Worm (Caenorhabditis elegans): ENCODE data around the gene odr-1.

DNA sequence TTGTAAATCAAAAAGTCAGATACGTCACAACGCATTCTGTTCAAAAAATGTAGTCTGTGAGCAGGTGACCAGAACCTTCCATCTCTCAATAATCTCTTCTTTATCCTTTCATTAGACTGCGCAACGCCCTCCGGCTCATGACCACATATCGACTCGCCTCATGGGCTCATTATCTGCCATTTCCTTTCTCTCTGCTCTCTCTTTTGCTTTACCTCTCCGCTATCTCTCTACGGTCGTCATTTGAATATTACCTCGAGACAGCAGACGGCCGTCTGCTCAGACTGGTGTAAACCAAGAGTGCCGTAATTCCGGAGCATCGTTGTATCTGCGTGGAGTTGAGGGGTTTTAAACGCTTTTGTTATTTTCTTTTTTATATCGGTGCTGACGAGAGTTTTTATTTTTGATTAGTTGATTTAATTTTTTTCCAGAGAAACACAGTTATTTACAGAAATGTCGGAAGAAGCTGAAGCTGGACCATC lies 47.3 kb upstream of the odr-1 start, which contains the start of gene bra-1:
- no peak for TF ChIP-seq K02D7.2 (tag; optimal IDR thresholded peaks at IDR 0.05)
- TF ChIP-seq ceh-45 (GFP tag; IDR thresholded peaks at IDR 0.05) = no peak
- TF ChIP-seq ceh-9 (tag; optimal IDR thresholded peaks at IDR 0.05) = no peak
- no peak for TF ChIP-seq che-1 (tag; optimal IDR thresholded peaks at IDR 0.05)
- TF ChIP-seq F13H6.1 (tag; optimal IDR thresholded peaks at IDR 0.05) = no peak
- no peak for TF ChIP-seq fkh-10 (GFP tag; optimal IDR thresholded peaks at IDR 0.05)
- no peak for TF ChIP-seq dve-1 (tag; optimal IDR thresholded peaks at IDR 0.05)
- TF ChIP-seq fkh-6 (tag; optimal IDR thresholded peaks at IDR 0.05) = no peak
- no peak for TF ChIP-seq pha-2 (tag; optimal IDR thresholded peaks at IDR 0.05)
- TF ChIP-seq hlh-13 (GFP tag; optimal IDR thresholded peaks at IDR 0.05) = no peak
- TF ChIP-seq eyg-1 (tag; optimal IDR thresholded peaks at IDR 0.05) = no peak
- TF ChIP-seq K09A11.1 (tag; optimal IDR thresholded peaks at IDR 0.05; ENCODE audit: insufficient read depth) = no peak
- TF ChIP-seq nhr-11 (tag; optimal IDR thresholded peaks at IDR 0.05) = no peak
- TF ChIP-seq ama-1 (optimal IDR thresholded peaks at IDR 0.05) = no peak

All from whole organism, late embryonic.